Worm (Caenorhabditis elegans) whole organism, young adult: Measurements from ENCODE around the gene ncx-8.

Experiments used
- ZK185.1 ChIP-seq: sonication (generic microtip); optimal IDR thresholded peaks from 2 replicates; lab custom pipeline; 2016; ENCODE audit warnings: mild to moderate bottlenecking, missing genetic modification characterization, missing compliant biosample characterization; ENCODE audit not compliant: poor library complexity, severe bottlenecking
- akir-1 ChIP-seq: fragments of 200-800 bp; sonication (Bioruptor generic); optimal IDR thresholded peaks from 2 replicates; lab custom pipeline; 2018; ENCODE audit warnings: mild to moderate bottlenecking, missing genetic modification characterization, moderate library complexity, missing compliant biosample characterization
- ama-1 ChIP-seq, 3 experiments: fragments of 150-350 bp in 1 of 3; sonication (generic microtip) in 2 of 3; optimal IDR thresholded peaks; 2 replicates each; lab custom pipeline; 2014 to 2018; ENCODE audit warnings: missing biosample characterization in 2 of 3, missing genetic modification characterization in 2 of 3, missing genetic modification reagents in 2 of 3
- lin-26 ChIP-seq: fragments of 200-800 bp; sonication (Bioruptor generic); IDR thresholded peaks from 2 replicates; pipeline ENCODE4 v1.3.6; 2022; ENCODE audit warnings: missing genetic modification reagents, missing genetic modification characterization, missing compliant biosample characterization
- lin-35 ChIP-seq, 3 experiments: fragments of 150-350 bp in 2 of 3; sonication (generic microtip) in 1 of 3; optimal IDR thresholded peaks; 2 replicates each; lab custom pipeline; 2014 to 2018; ENCODE audit warnings: missing biosample characterization in 3 of 3, missing genetic modification characterization in 3 of 3, missing genetic modification reagents in 3 of 3
- lir-1 ChIP-seq: fragments of 200-800 bp; sonication (Bioruptor generic); conservative IDR thresholded peaks from 2 replicates; pipeline ENCODE4 v1.3.6; 2022; ENCODE audit warnings: missing genetic modification reagents, missing genetic modification characterization, missing compliant biosample characterization
- madf-3 ChIP-seq: fragments of 200-800 bp; sonication (Bioruptor generic); IDR thresholded peaks from 2 replicates; pipeline ENCODE4 v1.3.6; 2022; ENCODE audit warnings: missing genetic modification reagents, missing genetic modification characterization, missing compliant biosample characterization
- nfya-2 ChIP-seq: fragments of 200-800 bp; sonication (Bioruptor generic); IDR thresholded peaks from 2 replicates; pipeline ENCODE4 v1.3.6; 2022; ENCODE audit warnings: missing genetic modification reagents, missing genetic modification characterization, missing compliant biosample characterization
- rpc-1 ChIP-seq, 2 experiments: fragments of 150-350 bp in 1 of 2; sonication (generic microtip) in 1 of 2; optimal IDR thresholded peaks; 2 replicates each; lab custom pipeline; 2014 to 2018; ENCODE audit warnings: missing biosample characterization in 1 of 2, missing genetic modification characterization in 1 of 2, missing genetic modification reagents in 1 of 2, missing genotype in 1 of 2
- zfh-2 ChIP-seq: fragments of 200-800 bp; sonication (Bioruptor generic); conservative IDR thresholded peaks from 2 replicates; pipeline ENCODE4 v1.3.6; 2022; ENCODE audit warnings: missing genetic modification reagents, missing genetic modification characterization, missing compliant biosample characterization

DNA sequence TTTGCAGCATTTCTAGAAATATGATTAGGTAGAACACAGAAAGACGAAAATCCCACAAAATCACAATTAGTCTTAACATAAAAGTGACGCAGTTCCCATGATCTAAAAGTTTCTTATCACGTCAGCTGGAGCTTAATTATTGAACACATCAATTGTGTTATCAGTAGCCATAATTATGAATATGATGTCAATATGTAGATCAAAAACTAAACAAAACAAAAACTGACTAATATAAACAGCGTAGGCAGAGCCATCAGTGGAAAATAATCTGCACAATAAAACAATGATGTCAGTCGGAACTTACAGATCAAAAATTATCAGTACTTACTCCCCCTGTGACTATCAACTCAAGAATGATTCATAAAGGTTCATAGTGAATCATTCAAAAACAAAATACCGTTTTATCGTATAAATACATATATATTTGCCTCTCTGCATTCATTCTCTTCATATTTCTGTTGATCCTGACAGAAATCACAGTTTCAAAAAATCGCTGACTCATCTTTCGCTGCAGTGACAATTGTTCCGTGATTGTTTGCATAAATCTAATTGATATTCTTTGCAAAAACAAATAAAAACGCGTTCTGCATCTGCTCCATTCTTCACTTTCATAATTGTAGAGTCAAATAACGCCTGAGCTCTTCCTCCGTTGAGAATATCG, 25.3 kb upstream of the ncx-8 start, which contains the start of gene srr-6:
- no peak for TF ChIP-seq rpc-1 (optimal IDR thresholded peaks at IDR 0.05; lab: Kevin White, UChicago)
- no peak for TF ChIP-seq rpc-1 (tag; optimal IDR thresholded peaks at IDR 0.05; lab: Kevin White, UChicago)
- no peak for TF ChIP-seq nfya-2 (GFP tag; lab: Robert Waterston, UW)
- no peak for TF ChIP-seq akir-1 (GFP tag; lab: Kevin White, UChicago)
- TF ChIP-seq madf-3 (GFP tag; lab: Robert Waterston, UW), result no peak
- TF ChIP-seq lin-35 (GFP tag; optimal IDR thresholded peaks at IDR 0.05; lab: Kevin White, UChicago), result no peak
- TF ChIP-seq lin-26, result no peak
- no peak for TF ChIP-seq lir-1
- no peak for TF ChIP-seq ama-1 (optimal IDR thresholded peaks at IDR 0.05; lab: Kevin White, UChicago)
- no peak for TF ChIP-seq ama-1 (GFP tag; optimal IDR thresholded peaks at IDR 0.05; lab: Kevin White, UChicago)
- TF ChIP-seq ZK185.1 (tag; lab: Kevin White, UChicago), result no peak
- TF ChIP-seq zfh-2 (GFP tag; lab: Robert Waterston, UW), result no peak
